Worm (Caenorhabditis elegans): ENCODE data around the gene Y57G11A.2.
"Not testable (repeated sequence)": the region's sequence is repeated elsewhere in the genome, so short reads cannot be mapped to it uniquely, and the experiment has no call there.

The Y57G11A.2 gene

ce11 chrIV:14519423-14519822 is at the start of gene Y57G11A.2, which contains the start of gene T27E7.1:
Gene Y57G11A.2 (minus strand): TSS chrIV:14519523.
Gene T27E7.1 (plus strand): TSS chrIV:14519759.
- TF ChIP-seq ztf-23 (GFP tag; IDR thresholded peaks at IDR 0.05) (no peak), flt-1 (GFP tag; IDR thresholded peaks at IDR 0.05) (no peak), ztf-29 (GFP tag; IDR thresholded peaks at IDR 0.05) (no peak), cog-1 (tag; optimal IDR thresholded peaks at IDR 0.05) (no peak), tab-1 (GFP tag; IDR thresholded peaks at IDR 0.05) (no peak), klf-2 (GFP tag; conservative IDR thresholded peaks at IDR 0.05) (no peak), med-1 (GFP tag; optimal IDR thresholded peaks at IDR 0.05; ENCODE audit: insufficient read depth) (no peak), T22C8.4 (GFP tag; IDR thresholded peaks at IDR 0.05) (no peak)

- no peak for TF ChIP-seq flt-1 (GFP tag; IDR thresholded peaks at IDR 0.05)
Measured at ce11 chrIV:14565062-14565461, 45.7 kb upstream of the Y57G11A.2 start, which contains the start of gene Y57G11B.2. Gene Y57G11B.2 (plus strand): TSS chrIV:14565362.

ce11 chrIV:14562649-14563268 is 43.4 kb upstream of the Y57G11A.2 start:
- TF ChIP-seq ref-1 (GFP tag; conservative IDR thresholded peaks at IDR 0.05) (no peak), ztf-23 (GFP tag; IDR thresholded peaks at IDR 0.05) (no peak), ztf-29 (GFP tag; IDR thresholded peaks at IDR 0.05) (no peak), T22C8.4 (GFP tag; IDR thresholded peaks at IDR 0.05) (no peak), klf-2 (GFP tag; conservative IDR thresholded peaks at IDR 0.05) (no peak), flt-1 (GFP tag; IDR thresholded peaks at IDR 0.05) (no peak), tab-1 (GFP tag; IDR thresholded peaks at IDR 0.05) (no peak), cog-1 (tag; optimal IDR thresholded peaks at IDR 0.05) (no peak), med-1 (GFP tag; optimal IDR thresholded peaks at IDR 0.05; ENCODE audit: insufficient read depth) (no peak)

ce11 chrIV:14561677-14562076 is 42.4 kb upstream of the Y57G11A.2 start:
- no peak for TF ChIP-seq flt-1 (GFP tag; IDR thresholded peaks at IDR 0.05)
- TF ChIP-seq med-1 (GFP tag; optimal IDR thresholded peaks at IDR 0.05; ENCODE audit: insufficient read depth): no peak
- no peak for TF ChIP-seq T22C8.4 (GFP tag; IDR thresholded peaks at IDR 0.05)
- no peak for TF ChIP-seq tab-1 (GFP tag; IDR thresholded peaks at IDR 0.05)
- no peak for TF ChIP-seq ref-1 (GFP tag; conservative IDR thresholded peaks at IDR 0.05)
- no peak for TF ChIP-seq ztf-29 (GFP tag; IDR thresholded peaks at IDR 0.05)

ce11 chrIV:14559267-14559666 is 39.9 kb upstream of the Y57G11A.2 start:
- TF ChIP-seq ztf-29 (GFP tag; IDR thresholded peaks at IDR 0.05): no peak
- TF ChIP-seq cog-1 (tag; optimal IDR thresholded peaks at IDR 0.05): no peak
- TF ChIP-seq klf-2 (GFP tag; conservative IDR thresholded peaks at IDR 0.05): no peak
- TF ChIP-seq ref-1 (GFP tag; conservative IDR thresholded peaks at IDR 0.05): no peak
- no peak for TF ChIP-seq ztf-23 (GFP tag; IDR thresholded peaks at IDR 0.05)
- no peak for TF ChIP-seq tab-1 (GFP tag; IDR thresholded peaks at IDR 0.05)
- no peak for TF ChIP-seq med-1 (GFP tag; optimal IDR thresholded peaks at IDR 0.05; ENCODE audit: insufficient read depth)

ce11 chrIV:14557642-14558041 is 38.3 kb upstream of the Y57G11A.2 start:
- no peak for TF ChIP-seq ztf-23 (GFP tag; IDR thresholded peaks at IDR 0.05)
- no peak for TF ChIP-seq flt-1 (GFP tag; IDR thresholded peaks at IDR 0.05)
- no peak for TF ChIP-seq ztf-29 (GFP tag; IDR thresholded peaks at IDR 0.05)
- no peak for TF ChIP-seq med-1 (GFP tag; optimal IDR thresholded peaks at IDR 0.05; ENCODE audit: insufficient read depth)
- TF ChIP-seq tab-1 (GFP tag; IDR thresholded peaks at IDR 0.05): no peak
- no peak for TF ChIP-seq klf-2 (GFP tag; conservative IDR thresholded peaks at IDR 0.05)
- TF ChIP-seq ref-1 (GFP tag; conservative IDR thresholded peaks at IDR 0.05): no peak
- TF ChIP-seq cog-1 (tag; optimal IDR thresholded peaks at IDR 0.05): no peak
- TF ChIP-seq T22C8.4 (GFP tag; IDR thresholded peaks at IDR 0.05): no peak

- TF ChIP-seq ztf-23 (GFP tag; IDR thresholded peaks at IDR 0.05): no peak
- TF ChIP-seq T22C8.4 (GFP tag; IDR thresholded peaks at IDR 0.05): no peak
- TF ChIP-seq flt-1 (GFP tag; IDR thresholded peaks at IDR 0.05): no peak
- no peak for TF ChIP-seq ztf-29 (GFP tag; IDR thresholded peaks at IDR 0.05)
- no peak for TF ChIP-seq cog-1 (tag; optimal IDR thresholded peaks at IDR 0.05)
- TF ChIP-seq tab-1 (GFP tag; IDR thresholded peaks at IDR 0.05): no peak
- no peak for TF ChIP-seq klf-2 (GFP tag; conservative IDR thresholded peaks at IDR 0.05)
- TF ChIP-seq ref-1 (GFP tag; conservative IDR thresholded peaks at IDR 0.05): no peak
- TF ChIP-seq med-1 (GFP tag; optimal IDR thresholded peaks at IDR 0.05; ENCODE audit: insufficient read depth): no peak
Measured at ce11 chrIV:14554788-14555187, 35.5 kb upstream of the Y57G11A.2 start, which contains the start of gene Y57G11B.6. Gene Y57G11B.6 (minus strand): TSS chrIV:14554888.

ce11 chrIV:14551870-14552269 is 32.5 kb upstream of the Y57G11A.2 start, which contains the start of gene pals-30:
Gene pals-30 (minus strand): TSS chrIV:14551970.
- TF ChIP-seq tab-1 (GFP tag; IDR thresholded peaks at IDR 0.05); flt-1 (GFP tag; IDR thresholded peaks at IDR 0.05); cog-1 (tag; optimal IDR thresholded peaks at IDR 0.05): not testable (repeated sequence)

ce11 chrIV:14549308-14549707 is 30.0 kb upstream of the Y57G11A.2 start, which contains the start of gene T27E7.9:
Gene T27E7.9 (minus strand): TSS chrIV:14549408.
- TF ChIP-seq T22C8.4 (GFP tag; IDR thresholded peaks at IDR 0.05) (no peak), klf-2 (GFP tag; conservative IDR thresholded peaks at IDR 0.05) (no peak), cog-1 (tag; optimal IDR thresholded peaks at IDR 0.05) (no peak), med-1 (GFP tag; optimal IDR thresholded peaks at IDR 0.05; ENCODE audit: insufficient read depth) (no peak), ref-1 (GFP tag; conservative IDR thresholded peaks at IDR 0.05) (no peak), ztf-23 (GFP tag; IDR thresholded peaks at IDR 0.05) (no peak), ztf-29 (GFP tag; IDR thresholded peaks at IDR 0.05) (no peak), tab-1 (GFP tag; IDR thresholded peaks at IDR 0.05) (no peak), flt-1 (GFP tag; IDR thresholded peaks at IDR 0.05) (no peak)

ce11 chrIV:14547292-14547691 is 28.0 kb upstream of the Y57G11A.2 start:
- TF ChIP-seq flt-1 (GFP tag; IDR thresholded peaks at IDR 0.05): no peak
- no peak for TF ChIP-seq ref-1 (GFP tag; conservative IDR thresholded peaks at IDR 0.05)
- TF ChIP-seq tab-1 (GFP tag; IDR thresholded peaks at IDR 0.05): no peak
- no peak for TF ChIP-seq med-1 (GFP tag; optimal IDR thresholded peaks at IDR 0.05; ENCODE audit: insufficient read depth)
- no peak for TF ChIP-seq ztf-29 (GFP tag; IDR thresholded peaks at IDR 0.05)
- TF ChIP-seq T22C8.4 (GFP tag; IDR thresholded peaks at IDR 0.05): no peak
- no peak for TF ChIP-seq cog-1 (tag; optimal IDR thresholded peaks at IDR 0.05)
- no peak for TF ChIP-seq ztf-23 (GFP tag; IDR thresholded peaks at IDR 0.05)
- TF ChIP-seq klf-2 (GFP tag; conservative IDR thresholded peaks at IDR 0.05): no peak
